Fruit fly (Drosophila melanogaster): ENCODE results near the gene CHOp24.

CHOp24 gene

DNA sequence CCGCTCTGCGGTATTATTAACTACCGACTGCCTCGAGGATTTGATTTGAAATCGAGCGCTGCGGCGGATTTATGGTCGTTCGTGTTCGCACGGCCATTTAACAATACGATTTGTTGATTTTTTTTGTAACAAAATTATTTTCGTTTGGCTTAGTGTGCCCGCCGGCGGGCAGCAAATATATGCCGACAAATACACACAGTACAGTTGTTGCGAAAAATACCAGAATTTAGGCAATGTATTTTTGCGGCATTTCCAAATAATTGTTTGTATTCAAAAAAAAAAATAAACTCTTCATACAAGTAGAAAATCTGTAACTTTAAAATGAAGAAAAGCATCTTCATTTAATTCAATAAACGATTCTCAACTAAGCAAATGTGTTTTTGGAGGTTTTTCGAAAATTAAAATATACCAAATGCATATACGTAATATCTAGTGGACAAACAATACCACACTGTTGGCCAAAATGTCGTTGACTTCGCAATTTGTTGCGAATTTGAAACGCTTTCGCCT is 8.0 kb downstream of the CHOp24 start, which contains the start of the genes Usf and CG15912:
Usf (minus strand) TSS at position 184 of the 510 bp plus-strand sequence.
CG15912 (plus strand) TSS at position 460 of the 510 bp plus-strand sequence.
- TF ChIP-seq CG7045 (GFP tag; optimal IDR thresholded peaks at IDR 0.05) = no peak
- TF ChIP-seq bab1 (GFP tag; optimal IDR thresholded peaks at IDR 0.05) = peak; percentile 2
- peak; percentile 26 for TF ChIP-seq tj (GFP tag; optimal IDR thresholded peaks at IDR 0.05)
- TF ChIP-seq CG33017 (tag; optimal IDR thresholded peaks at IDR 0.05) = no peak

DNA sequence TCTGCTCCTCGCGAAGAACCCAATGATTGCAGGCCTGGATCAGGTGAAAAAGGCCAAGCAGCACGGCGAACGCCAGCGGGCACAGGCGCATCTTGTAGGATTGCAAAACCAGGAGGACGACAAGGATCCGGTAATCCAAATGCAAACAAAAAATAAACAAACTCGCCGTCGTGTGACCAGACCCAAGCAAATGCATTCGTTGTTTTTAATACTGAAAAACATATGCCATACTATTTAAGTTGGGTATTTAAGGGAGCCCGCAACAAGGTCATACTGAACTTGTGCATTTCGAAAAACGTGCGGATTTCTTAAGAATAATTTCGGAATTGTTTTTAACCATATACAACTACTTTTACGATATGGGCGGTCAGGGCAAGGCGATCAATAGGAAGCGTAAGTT is 11.0 kb downstream of the CHOp24 start, which contains the start of the genes CG11436 and CG3527:
CG11436 (minus strand) TSS at position 162 of the 400 bp plus-strand sequence.
CG3527 (plus strand) TSS at position 257 of the 400 bp plus-strand sequence.
- TF ChIP-seq Mnt (GFP tag; optimal IDR thresholded peaks at IDR 0.05) (peak; percentile 35), cic (GFP tag; optimal IDR thresholded peaks at IDR 0.05) (no peak), bab1 (GFP tag; optimal IDR thresholded peaks at IDR 0.05) (peak; percentile 1), CG7101 (tag; optimal IDR thresholded peaks at IDR 0.05) (no peak), CG12768 (GFP tag; optimal IDR thresholded peaks at IDR 0.05) (no peak)

- TF ChIP-seq Mnt (GFP tag; optimal IDR thresholded peaks at IDR 0.05) (peak; percentile 92), CG5204 (GFP tag; optimal IDR thresholded peaks at IDR 0.05) (no peak), CG1620 (GFP tag; optimal IDR thresholded peaks at IDR 0.05) (peak; percentile 85), Hr96 (GFP tag; optimal IDR thresholded peaks at IDR 0.05) (no peak), bab1 (GFP tag; optimal IDR thresholded peaks at IDR 0.05) (peak; percentile 73), ovo (GFP tag; optimal IDR thresholded peaks at IDR 0.05) (peak; percentile 52), kay (GFP tag; ENCODE audit: borderline replicate concordance) (no peak), Clk (GFP tag; optimal IDR thresholded peaks at IDR 0.05) (no peak), pad (GFP tag; optimal IDR thresholded peaks at IDR 0.05) (peak; percentile 70), CG7045 (GFP tag; optimal IDR thresholded peaks at IDR 0.05) (no peak), CG11617 (GFP tag; optimal IDR thresholded peaks at IDR 0.05) (peak; percentile 1), tj (GFP tag; optimal IDR thresholded peaks at IDR 0.05) (peak; percentile 12), CG14711 (tag; optimal IDR thresholded peaks at IDR 0.05) (peak; percentile 55), CG33017 (tag; optimal IDR thresholded peaks at IDR 0.05) (no peak), CG12768 (GFP tag; optimal IDR thresholded peaks at IDR 0.05) (no peak), Crg-1 (GFP tag; optimal IDR thresholded peaks at IDR 0.05) (peak; percentile 77), toe (GFP tag; optimal IDR thresholded peaks at IDR 0.05) (no peak), CG7101 (tag; optimal IDR thresholded peaks at IDR 0.05) (peak; percentile 69), cnc (optimal IDR thresholded peaks at IDR 0.05) (no peak)
Observed at dm6 chrX:4553999-4554398, 13.3 kb downstream of the CHOp24 start, which contains the start of gene CG11444. Gene CG11444, minus strand, starts transcription at chrX:4554398.

DNA sequence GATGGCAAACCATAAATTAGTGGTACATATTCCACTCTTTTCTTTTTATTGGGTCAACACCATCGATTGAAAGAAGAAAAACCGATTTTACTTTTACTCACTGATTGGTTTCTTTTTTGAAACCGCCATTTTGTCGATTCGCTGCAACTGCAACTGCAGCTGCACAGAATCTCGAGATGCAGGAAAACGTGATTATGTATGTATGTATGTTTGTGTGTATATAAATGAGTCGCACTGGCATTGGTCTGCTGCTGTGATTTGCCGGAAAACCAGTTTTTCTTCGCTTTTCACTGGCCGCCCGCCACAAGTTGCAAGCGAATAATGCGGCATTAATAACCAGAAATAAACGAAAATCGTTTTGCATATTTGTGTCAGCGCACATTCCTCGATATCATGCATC is 14.0 kb downstream of the CHOp24 start:
- TF ChIP-seq bab1 (GFP tag; optimal IDR thresholded peaks at IDR 0.05) (no peak), CG11617 (GFP tag; optimal IDR thresholded peaks at IDR 0.05) (no peak), Hr96 (GFP tag; optimal IDR thresholded peaks at IDR 0.05) (no peak), Crg-1 (GFP tag; optimal IDR thresholded peaks at IDR 0.05) (no peak), tj (GFP tag; optimal IDR thresholded peaks at IDR 0.05) (no peak), CG14711 (tag; optimal IDR thresholded peaks at IDR 0.05) (no peak), CG7101 (tag; optimal IDR thresholded peaks at IDR 0.05) (no peak), pad (GFP tag; optimal IDR thresholded peaks at IDR 0.05) (no peak), ovo (GFP tag; optimal IDR thresholded peaks at IDR 0.05) (no peak), CG12768 (GFP tag; optimal IDR thresholded peaks at IDR 0.05) (no peak), toe (GFP tag; optimal IDR thresholded peaks at IDR 0.05) (no peak), Mnt (GFP tag; optimal IDR thresholded peaks at IDR 0.05) (no peak), cnc (optimal IDR thresholded peaks at IDR 0.05) (no peak), kay (GFP tag; ENCODE audit: borderline replicate concordance) (no peak), cic (GFP tag; optimal IDR thresholded peaks at IDR 0.05) (no peak), Clk (GFP tag; optimal IDR thresholded peaks at IDR 0.05) (no peak), CG5204 (GFP tag; optimal IDR thresholded peaks at IDR 0.05) (no peak), CG33017 (tag; optimal IDR thresholded peaks at IDR 0.05) (no peak), CG1620 (GFP tag; optimal IDR thresholded peaks at IDR 0.05) (no peak), CG7045 (GFP tag; optimal IDR thresholded peaks at IDR 0.05) (no peak)

- TF ChIP-seq CG7045 (GFP tag; optimal IDR thresholded peaks at IDR 0.05) (no peak), bab1 (GFP tag; optimal IDR thresholded peaks at IDR 0.05) (no peak), CG11617 (GFP tag; optimal IDR thresholded peaks at IDR 0.05) (no peak), CG12768 (GFP tag; optimal IDR thresholded peaks at IDR 0.05) (no peak)
Observed at dm6 chrX:4555833-4556232, 15.1 kb downstream of the CHOp24 start.

- TF ChIP-seq CG14711 (tag; optimal IDR thresholded peaks at IDR 0.05) = no peak
- TF ChIP-seq ovo (GFP tag; optimal IDR thresholded peaks at IDR 0.05) = no peak
- no peak for TF ChIP-seq toe (GFP tag; optimal IDR thresholded peaks at IDR 0.05)
- no peak for TF ChIP-seq Hr96 (GFP tag; optimal IDR thresholded peaks at IDR 0.05)
- TF ChIP-seq Mnt (GFP tag; optimal IDR thresholded peaks at IDR 0.05) = no peak
- no peak for TF ChIP-seq bab1 (GFP tag; optimal IDR thresholded peaks at IDR 0.05)
- TF ChIP-seq cic (GFP tag; optimal IDR thresholded peaks at IDR 0.05) = no peak
- no peak for TF ChIP-seq CG7045 (GFP tag; optimal IDR thresholded peaks at IDR 0.05)
- TF ChIP-seq tj (GFP tag; optimal IDR thresholded peaks at IDR 0.05) = no peak
- TF ChIP-seq Clk (GFP tag; optimal IDR thresholded peaks at IDR 0.05) = no peak
Observed at dm6 chrX:4557772-4558171, 17.1 kb downstream of the CHOp24 start, which contains the start of gene CG3546. Gene CG3546, plus strand, starts transcription at chrX:4558072.
